Fruit fly (Drosophila melanogaster) whole organism, embryonic: ENCODE results near the gene janB.

Experiments used
- ATbp ChIP-seq: fragments of 200-800 bp; sonication (Bioruptor generic); optimal IDR thresholded peaks from 2 replicates; lab custom pipeline; 2017; ENCODE audit warnings: missing biosample characterization, mild to moderate bottlenecking, missing genetic modification characterization, missing genetic modification reagents
- B-H2 ChIP-seq: fragments of 200-800 bp; sonication (Bioruptor generic); optimal IDR thresholded peaks from 2 replicates; lab custom pipeline; 2018; ENCODE audit warnings: missing biosample characterization, mild to moderate bottlenecking, missing genetic modification characterization
- CG1024 ChIP-seq: fragments of 200-800 bp; sonication (Bioruptor generic); IDR thresholded peaks from 2 replicates; pipeline ENCODE4 v1.3.6; 2022; ENCODE audit warnings: missing biosample characterization, missing genetic modification characterization
- CG10267 ChIP-seq: fragments of 200-800 bp; sonication (Bioruptor generic); optimal IDR thresholded peaks from 2 replicates; lab custom pipeline; 2018; ENCODE audit warnings: missing biosample characterization, mild to moderate bottlenecking, missing genetic modification characterization, moderate library complexity
- CG10274 ChIP-seq: fragments of 200-800 bp; sonication (Bioruptor generic); optimal IDR thresholded peaks from 3 replicates; lab custom pipeline; 2017; ENCODE audit warnings: missing biosample characterization, mild to moderate bottlenecking, missing genetic modification characterization
- CG10366 ChIP-seq: fragments of 200-800 bp; sonication (Bioruptor generic); IDR thresholded peaks from 2 replicates; pipeline ENCODE4 v1.3.6; 2022; ENCODE audit warnings: missing biosample characterization, missing genetic modification characterization
- CG10565 ChIP-seq: fragments of 200-800 bp; sonication (Bioruptor generic); optimal IDR thresholded peaks from 3 replicates; lab custom pipeline; 2016; ENCODE audit warnings: missing biosample characterization, mild to moderate bottlenecking, missing genetic modification characterization
- CG10654 ChIP-seq: fragments of 200-800 bp; sonication (Bioruptor generic); optimal IDR thresholded peaks from 2 replicates; lab custom pipeline; 2016; ENCODE audit warnings: missing biosample characterization, missing genetic modification characterization
- CG11456 ChIP-seq: fragments of 200-800 bp; sonication (Bioruptor generic); IDR thresholded peaks from 3 replicates; pipeline ENCODE4 v1.3.6; 2022; ENCODE audit warnings: missing biosample characterization, missing genetic modification characterization
- CG12299 ChIP-seq: fragments of 200-800 bp; sonication (Bioruptor generic); optimal IDR thresholded peaks from 2 replicates; lab custom pipeline; 2018; ENCODE audit warnings: missing biosample characterization, mild to moderate bottlenecking, missing genetic modification characterization
- CG12659 ChIP-seq: fragments of 200-800 bp; sonication (Bioruptor generic); optimal IDR thresholded peaks from 3 replicates; lab custom pipeline; 2017; ENCODE audit warnings: mild to moderate bottlenecking, missing biosample characterization, missing genetic modification reagents, missing genetic modification characterization
- CG12942 ChIP-seq: fragments of 200-800 bp; sonication (Bioruptor generic); optimal IDR thresholded peaks from 3 replicates; lab custom pipeline; 2016; ENCODE audit warnings: missing biosample characterization, missing genetic modification characterization
- CG13287 ChIP-seq: fragments of 200-800 bp; sonication (Bioruptor generic); IDR thresholded peaks from 2 replicates; pipeline ENCODE4 v1.3.6; 2022; ENCODE audit warnings: missing biosample characterization, missing genetic modification characterization; ENCODE audit not compliant: partially characterized antibody
- CG15601 ChIP-seq: fragments of 200-800 bp; sonication (Bioruptor generic); optimal IDR thresholded peaks from 3 replicates; lab custom pipeline; 2019; ENCODE audit warnings: missing biosample characterization, mild to moderate bottlenecking, missing genetic modification characterization, moderate library complexity
- CG1603 ChIP-seq: fragments of 200-800 bp; sonication (Bioruptor generic); optimal IDR thresholded peaks from 2 replicates; lab custom pipeline; 2019; ENCODE audit warnings: missing biosample characterization, mild to moderate bottlenecking, missing genetic modification characterization, moderate library complexity
- CG2678 ChIP-seq: fragments of 200-800 bp; sonication (Bioruptor generic); optimal IDR thresholded peaks from 3 replicates; lab custom pipeline; 2019; ENCODE audit warnings: missing biosample characterization, mild to moderate bottlenecking, missing genetic modification characterization, moderate library complexity
- CG30431 ChIP-seq: fragments of 200-800 bp; sonication (Bioruptor generic); optimal IDR thresholded peaks from 2 replicates; lab custom pipeline; 2017; ENCODE audit warnings: missing biosample characterization, missing genetic modification characterization
- CG33557 ChIP-seq: fragments of 200-800 bp; sonication (Bioruptor generic); optimal IDR thresholded peaks from 2 replicates; lab custom pipeline; 2019; ENCODE audit warnings: missing biosample characterization, mild to moderate bottlenecking, missing genetic modification characterization, moderate library complexity
- CG3407 ChIP-seq: fragments of 200-800 bp; sonication (Bioruptor generic); optimal IDR thresholded peaks from 2 replicates; lab custom pipeline; 2018; ENCODE audit warnings: missing biosample characterization, mild to moderate bottlenecking, missing genetic modification characterization
- CG3995 ChIP-seq: fragments of 200-800 bp; sonication (Bioruptor generic); optimal IDR thresholded peaks from 3 replicates; lab custom pipeline; 2016; ENCODE audit warnings: missing biosample characterization, missing genetic modification characterization
- CG6272 ChIP-seq: fragments of 200-800 bp; sonication (Bioruptor generic); IDR thresholded peaks from 2 replicates; pipeline ENCODE4 v1.3.6; 2022; ENCODE audit warnings: missing biosample characterization, missing genetic modification characterization
- CG7357 ChIP-seq: fragments of 200-800 bp; sonication (Bioruptor generic); IDR thresholded peaks from 3 replicates; pipeline ENCODE4 v1.3.6; 2022; ENCODE audit warnings: missing biosample characterization, missing genetic modification characterization
- CG7839 ChIP-seq: fragments of 200-800 bp; sonication (Bioruptor generic); optimal IDR thresholded peaks from 3 replicates; lab custom pipeline; 2018; ENCODE audit warnings: missing biosample characterization, mild to moderate bottlenecking, missing genetic modification characterization, moderate library complexity
- CG8281 ChIP-seq: fragments of 200-800 bp; sonication (Bioruptor generic); optimal IDR thresholded peaks from 2 replicates; lab custom pipeline; 2018; ENCODE audit warnings: missing biosample characterization, mild to moderate bottlenecking, missing genetic modification characterization, moderate library complexity
- CG8478 ChIP-seq: fragments of >200 bp; optimal IDR thresholded peaks from 2 replicates; lab custom pipeline; 2018
- HLH4C ChIP-seq: fragments of 200-800 bp; sonication (Bioruptor generic); IDR thresholded peaks from 3 replicates; pipeline ENCODE4 v1.3.6; 2022; ENCODE audit warnings: missing biosample characterization, missing genetic modification characterization; ENCODE audit not compliant: partially characterized antibody
- Hmr ChIP-seq: fragments of 200-800 bp; sonication (Bioruptor generic); optimal IDR thresholded peaks from 3 replicates; lab custom pipeline; 2017; ENCODE audit warnings: mild to moderate bottlenecking, missing biosample characterization, missing genetic modification reagents, missing genetic modification characterization
- Hr78 ChIP-seq, 2 experiments: fragments of 200-800 bp in 1 of 2; fragments of >200 bp in 1 of 2; sonication (Bioruptor generic) in 1 of 2; optimal IDR thresholded peaks; 2 replicates each; lab custom pipeline; 2017 to 2019; ENCODE audit warnings: missing biosample characterization in 2 of 2, missing genetic modification characterization in 2 of 2, mild to moderate bottlenecking in 1 of 2, moderate library complexity in 1 of 2
- Hsf ChIP-seq: fragments of 200-800 bp; sonication (Bioruptor generic); optimal IDR thresholded peaks from 3 replicates; lab custom pipeline; 2016; ENCODE audit warnings: missing biosample characterization, missing genetic modification characterization
- Ptx1 ChIP-seq: fragments of 200-800 bp; sonication (Bioruptor generic); IDR thresholded peaks from 2 replicates; pipeline ENCODE4 v1.3.6; 2022; ENCODE audit warnings: missing biosample characterization, missing genetic modification characterization
- Sry-β ChIP-seq: fragments of 200-800 bp; sonication (Bioruptor generic); optimal IDR thresholded peaks from 2 replicates; lab custom pipeline; 2018; ENCODE audit warnings: missing biosample characterization, mild to moderate bottlenecking, missing genetic modification characterization, moderate library complexity
- Sry-δ ChIP-seq: fragments of 200-800 bp; sonication (Bioruptor generic); optimal IDR thresholded peaks from 2 replicates; lab custom pipeline; 2016; ENCODE audit warnings: missing biosample characterization, missing genetic modification characterization
- Ssrp ChIP-seq: fragments of 200-800 bp; sonication (Bioruptor generic); optimal IDR thresholded peaks from 2 replicates; lab custom pipeline; 2018; ENCODE audit warnings: missing biosample characterization, mild to moderate bottlenecking, missing genetic modification characterization, moderate library complexity
- Tbp ChIP-seq: fragments of >200 bp; optimal IDR thresholded peaks from 2 replicates; lab custom pipeline; 2018; ENCODE audit warnings: missing biosample characterization, missing genetic modification characterization
- Vsx1 ChIP-seq: fragments of 200-800 bp; sonication (Bioruptor generic); optimal IDR thresholded peaks from 2 replicates; lab custom pipeline; 2017; ENCODE audit warnings: missing biosample characterization, mild to moderate bottlenecking, missing genetic modification characterization, missing genetic modification reagents
- bbx ChIP-seq: fragments of 200-800 bp; sonication (Bioruptor generic); IDR thresholded peaks from 2 replicates; pipeline ENCODE4 v1.3.6; 2022; ENCODE audit warnings: missing biosample characterization, missing genetic modification characterization; ENCODE audit not compliant: partially characterized antibody
- croc ChIP-seq: fragments of 200-800 bp; sonication (Bioruptor generic); conservative IDR thresholded peaks from 3 replicates; pipeline ENCODE4 v1.3.6; 2022; ENCODE audit warnings: missing biosample characterization, missing genetic modification characterization
- dati ChIP-seq: fragments of 200-800 bp; sonication (Bioruptor generic); IDR thresholded peaks from 2 replicates; pipeline ENCODE4 v1.3.6; 2022; ENCODE audit warnings: missing biosample characterization, missing genetic modification characterization
- dysf ChIP-seq: fragments of 200-800 bp; sonication (Bioruptor generic); IDR thresholded peaks from 3 replicates; pipeline ENCODE4 v1.3.6; 2022; ENCODE audit warnings: missing biosample characterization, missing genetic modification characterization
- ewg ChIP-seq: fragments of 200-800 bp; sonication (Bioruptor generic); optimal IDR thresholded peaks from 3 replicates; lab custom pipeline; 2017; ENCODE audit warnings: mild to moderate bottlenecking, missing biosample characterization, missing genetic modification reagents, missing genetic modification characterization
- exex ChIP-seq: fragments of 200-800 bp; sonication (Bioruptor generic); optimal IDR thresholded peaks from 4 replicates; lab custom pipeline; 2018; ENCODE audit warnings: missing biosample characterization, mild to moderate bottlenecking, missing genetic modification characterization, moderate library complexity
- hb ChIP-seq: fragments of 200-800 bp; sonication (Bioruptor generic); IDR thresholded peaks from 3 replicates; pipeline ENCODE4 v1.3.6; 2022; ENCODE audit warnings: missing biosample characterization, missing genetic modification characterization; ENCODE audit not compliant: partially characterized antibody
- kah ChIP-seq: fragments of 200-800 bp; sonication (Bioruptor generic); optimal IDR thresholded peaks from 2 replicates; lab custom pipeline; 2018; ENCODE audit warnings: missing biosample characterization, mild to moderate bottlenecking, missing genetic modification characterization
- klu ChIP-seq: fragments of 200-800 bp; sonication (Bioruptor generic); IDR thresholded peaks from 2 replicates; pipeline ENCODE4 v1.3.6; 2022; ENCODE audit warnings: missing biosample characterization, missing genetic modification characterization
- lab ChIP-seq: fragments of 200-800 bp; sonication (Bioruptor generic); optimal IDR thresholded peaks from 3 replicates; lab custom pipeline; 2017; ENCODE audit warnings: missing biosample characterization, missing genetic modification characterization, mild to moderate bottlenecking, moderate library complexity, missing genetic modification reagents
- p53 ChIP-seq: fragments of 200-800 bp; sonication (Bioruptor generic); optimal IDR thresholded peaks from 2 replicates; lab custom pipeline; 2016; ENCODE audit warnings: missing biosample characterization, missing genetic modification characterization
- sima ChIP-seq: fragments of 200-800 bp; sonication (Bioruptor generic); optimal IDR thresholded peaks from 2 replicates; lab custom pipeline; 2016; ENCODE audit warnings: missing biosample characterization, missing genetic modification characterization
- ssp ChIP-seq: fragments of 200-800 bp; sonication (Bioruptor generic); IDR thresholded peaks from 2 replicates; pipeline ENCODE4 v1.3.6; 2022; ENCODE audit warnings: missing biosample characterization, missing genetic modification characterization
- usp ChIP-seq: fragments of >200 bp; optimal IDR thresholded peaks from 2 replicates; lab custom pipeline; 2017; ENCODE audit warnings: missing biosample characterization, missing genetic modification characterization
- wdn ChIP-seq: fragments of 200-800 bp; sonication (Bioruptor generic); IDR thresholded peaks from 2 replicates; pipeline ENCODE4 v1.3.6; 2022; ENCODE audit warnings: missing biosample characterization, missing genetic modification characterization
- zfh2 ChIP-seq: fragments of 200-800 bp; sonication (Bioruptor generic); optimal IDR thresholded peaks from 2 replicates; lab custom pipeline; 2016; ENCODE audit warnings: missing biosample characterization, missing genetic modification characterization

janB gene

dm6 chr3R:30004648-30005047 is 33.9 kb downstream of the janB start, which contains the start of the genes Nlp and Nph (continued):
- TF ChIP-seq CG11456 (GFP tag; lab: Robert Waterston, UW) (no peak), CG6272 (GFP tag; lab: Robert Waterston, UW) (no peak), ewg (GFP tag; lab: Kevin White, UChicago) (no peak), bbx (peak; percentile 76), Hr78 (GFP tag; optimal IDR thresholded peaks at IDR 0.05; lab: Kevin White, UChicago) (no peak), zfh2 (GFP tag; lab: Kevin White, UChicago) (no peak), CG12299 (no peak), croc (GFP tag; lab: Robert Waterston, UW) (no peak), CG13287 (GFP tag; lab: Robert Waterston, UW) (peak; percentile 95), CG7839 (tag; lab: Kevin White, UChicago) (no peak), Sry-β (GFP tag; lab: Kevin White, UChicago) (no peak), CG33557 (GFP tag; lab: Kevin White, UChicago) (no peak), CG1603 (tag; lab: Kevin White, UChicago) (peak; percentile 79), dati (no peak), CG10654 (GFP tag; lab: Kevin White, UChicago) (no peak), kah (GFP tag; lab: Kevin White, UChicago) (peak; percentile 75), CG2678 (tag; lab: Kevin White, UChicago) (no peak), CG12942 (GFP tag; lab: Kevin White, UChicago) (no peak), Ptx1 (GFP tag; lab: Robert Waterston, UW) (no peak), CG10267 (tag; lab: Kevin White, UChicago) (peak; percentile 63), CG15601 (tag; lab: Kevin White, UChicago) (peak; percentile 5), p53 (GFP tag; lab: Kevin White, UChicago) (no peak), CG7357 (GFP tag; lab: Robert Waterston, UW) (no peak), CG8281 (no peak), lab (no peak), HLH4C (GFP tag; lab: Robert Waterston, UW) (peak; percentile 89), Hmr (GFP tag; lab: Kevin White, UChicago) (no peak), CG10366 (GFP tag; lab: Robert Waterston, UW) (no peak), Ssrp (tag; lab: Kevin White, UChicago) (no peak), CG12659 (GFP tag; lab: Kevin White, UChicago) (peak; percentile 65), CG3995 (GFP tag; lab: Kevin White, UChicago) (peak; percentile 64), CG10565 (no peak), ATbp (GFP tag; lab: Kevin White, UChicago) (no peak), CG10274 (GFP tag; lab: Kevin White, UChicago) (no peak), CG1024 (no peak), Vsx1 (GFP tag; lab: Kevin White, UChicago) (no peak), Hsf (GFP tag; lab: Kevin White, UChicago) (peak; percentile 36), usp (GFP tag; lab: Kevin White, UChicago) (no peak), CG3407 (GFP tag; lab: Kevin White, UChicago) (no peak), Sry-δ (GFP tag; lab: Kevin White, UChicago) (peak; percentile 81), sima (GFP tag; lab: Kevin White, UChicago) (no peak), dysf (GFP tag; lab: Robert Waterston, UW) (peak; percentile 22; the same call in 1 of the 3 replicates), wdn (no peak), B-H2 (GFP tag; lab: Kevin White, UChicago) (peak; percentile 29), CG30431 (GFP tag; lab: Kevin White, UChicago) (no peak), klu (GFP tag; lab: Robert Waterston, UW) (no peak), hb (GFP tag; lab: Robert Waterston, UW) (peak; percentile 83), Tbp (peak; percentile 64), CG8478 (lab: Kevin White, UChicago) (no peak), exex (no peak), ssp (GFP tag; lab: Robert Waterston, UW) (no peak)
